Worm (Caenorhabditis elegans): Measurements from ENCODE around the gene clec-179.

The clec-179 gene

ce11 chrIV:7167983-7168760, 16.3 kb downstream of the clec-179 start, which contains the start of gene skr-16:
skr-16 (plus strand) TSS chrIV:7168710.
- TF ChIP-seq hlh-30 (tag; optimal IDR thresholded peaks at IDR 0.05; ENCODE audit: insufficient read depth): peak; percentile 45
- no peak for TF ChIP-seq elt-4 (tag; optimal IDR thresholded peaks at IDR 0.05)
- TF ChIP-seq fkh-6 (tag; optimal IDR thresholded peaks at IDR 0.05): no peak
- TF ChIP-seq ets-4 (tag; optimal IDR thresholded peaks at IDR 0.05): no peak

- TF ChIP-seq hlh-30 (tag; optimal IDR thresholded peaks at IDR 0.05; ENCODE audit: insufficient read depth): peak; percentile 4
- no peak for TF ChIP-seq ceh-22 (tag; optimal IDR thresholded peaks at IDR 0.05)
These were observed 17.9 kb downstream of the clec-179 start, which contains the start of gene C42D4.18 for ce11 chrIV:7166553-7166952. C42D4.18 (plus strand) TSS chrIV:7166783.

- TF ChIP-seq ceh-6 (GFP tag; optimal IDR thresholded peaks at IDR 0.05) (no peak), fkh-10 (GFP tag; optimal IDR thresholded peaks at IDR 0.05) (no peak), ceh-19 (GFP tag; optimal IDR thresholded peaks at IDR 0.05) (no peak), Y22D7AL.16 (tag; optimal IDR thresholded peaks at IDR 0.05) (no peak)
These were observed 18.8 kb downstream of the clec-179 start, which contains the start of gene rpc-1 for ce11 chrIV:7165723-7166122. rpc-1 (minus strand) TSS chrIV:7165748.

- TF ChIP-seq ceh-30 (tag; optimal IDR thresholded peaks at IDR 0.05) (no peak), sox-2 (GFP tag; IDR thresholded peaks at IDR 0.05) (no peak), ceh-6 (GFP tag; optimal IDR thresholded peaks at IDR 0.05) (no peak), ceh-14 (tag; optimal IDR thresholded peaks at IDR 0.05) (no peak), unc-3 (GFP tag; conservative IDR thresholded peaks at IDR 0.05) (no peak), unc-3 (tag; optimal IDR thresholded peaks at IDR 0.05) (no peak), Y22D7AL.16 (tag; optimal IDR thresholded peaks at IDR 0.05) (no peak), elt-2 (tag; optimal IDR thresholded peaks at IDR 0.05) (no peak), ceh-48 (tag; optimal IDR thresholded peaks at IDR 0.05) (no peak), hlh-8 (tag; optimal IDR thresholded peaks at IDR 0.05) (no peak)
These were observed 24.9 kb downstream of the clec-179 start for ce11 chrIV:7159586-7159985.

- TF ChIP-seq sox-4 (tag; optimal IDR thresholded peaks at IDR 0.05) (no peak), F13H6.1 (tag; optimal IDR thresholded peaks at IDR 0.05) (no peak), lim-6 (tag; optimal IDR thresholded peaks at IDR 0.05) (no peak), npax-4 (tag; optimal IDR thresholded peaks at IDR 0.05) (no peak), dve-1 (tag; optimal IDR thresholded peaks at IDR 0.05) (no peak), pat-9 (tag; optimal IDR thresholded peaks at IDR 0.05) (no peak), pax-1 (tag; optimal IDR thresholded peaks at IDR 0.05) (no peak), unc-55 (GFP tag; optimal IDR thresholded peaks at IDR 0.05) (no peak), ceh-6 (GFP tag; optimal IDR thresholded peaks at IDR 0.05) (no peak), ceh-18 (tag; optimal IDR thresholded peaks at IDR 0.05) (no peak), K09A11.1 (tag; optimal IDR thresholded peaks at IDR 0.05; ENCODE audit: insufficient read depth) (no peak), pha-2 (tag; optimal IDR thresholded peaks at IDR 0.05) (no peak), tbx-2 (tag; optimal IDR thresholded peaks at IDR 0.05) (no peak), ceh-22 (tag; optimal IDR thresholded peaks at IDR 0.05) (no peak), fax-1 (tag; optimal IDR thresholded peaks at IDR 0.05) (no peak), hlh-8 (tag; optimal IDR thresholded peaks at IDR 0.05) (no peak), gmeb-2 (tag; optimal IDR thresholded peaks at IDR 0.05) (no peak), C38D4.7 (GFP tag; optimal IDR thresholded peaks at IDR 0.05) (no peak), ceh-31 (tag; optimal IDR thresholded peaks at IDR 0.05) (no peak)
These were observed 26.3 kb downstream of the clec-179 start for ce11 chrIV:7158161-7158560.
